Fruit fly (Drosophila melanogaster) whole organism: ENCODE results near the gene CG32694.

Experiments
- Dll ChIP-seq: fragments of >200 bp; optimal IDR thresholded peaks from 2 replicates; lab custom pipeline; 2017
- pan ChIP-seq: fragments of >200 bp; optimal IDR thresholded peaks from 2 replicates; lab custom pipeline; 2017
- usp ChIP-seq: fragments of >200 bp; optimal IDR thresholded peaks from 2 replicates; lab custom pipeline; 2017; ENCODE audit warnings: missing biosample characterization, missing genetic modification characterization, mixed read lengths

DNA sequence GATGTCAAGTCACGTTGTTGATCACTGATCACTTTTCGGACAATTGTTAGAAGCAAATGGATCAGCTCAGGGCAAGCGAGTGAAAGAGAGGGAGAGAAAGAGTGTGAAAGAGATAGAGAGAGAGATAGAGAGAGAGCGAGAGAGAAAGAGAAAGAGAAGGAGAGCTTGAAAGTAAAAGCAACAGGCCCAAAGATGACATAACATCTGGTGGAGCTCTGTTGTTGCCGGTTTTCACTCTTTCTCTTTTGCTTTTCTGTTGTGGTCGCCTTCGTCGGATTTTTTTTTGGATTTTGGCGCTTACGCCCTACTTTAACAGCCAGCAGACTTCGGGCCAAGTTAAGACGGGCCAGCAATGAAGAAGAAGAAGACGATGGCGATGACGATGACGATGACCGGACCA lies 1.5 kb downstream of the CG32694 start:
- TF ChIP-seq pan (no peak), usp (GFP tag; lab: Kevin White, UChicago) (no peak), Dll (no peak)
